Worm (Caenorhabditis elegans): Measurements from ENCODE around the gene tbc-7.

The tbc-7 gene

ce11 chrX:5165037-5165436, 31.0 kb downstream of the tbc-7 start, which contains the start of gene mans-3 (continued):
- no peak for TF ChIP-seq ztf-11 (tag; optimal IDR thresholded peaks at IDR 0.05)

- TF ChIP-seq egl-27 (tag; optimal IDR thresholded peaks at IDR 0.05) = no peak
- no peak for TF ChIP-seq zag-1 (tag; optimal IDR thresholded peaks at IDR 0.05)
- no peak for TF ChIP-seq nhr-67 (tag; optimal IDR thresholded peaks at IDR 0.05)
- no peak for TF ChIP-seq fos-1 (tag; optimal IDR thresholded peaks at IDR 0.05)
- no peak for TF ChIP-seq eor-1 (tag; optimal IDR thresholded peaks at IDR 0.05)
- TF ChIP-seq lsy-12 (tag; optimal IDR thresholded peaks at IDR 0.05) = no peak
- no peak for TF ChIP-seq nhr-43 (tag; optimal IDR thresholded peaks at IDR 0.05; ENCODE audit: poor library complexity, severe bottlenecking)
- TF ChIP-seq nfya-1 (tag; optimal IDR thresholded peaks at IDR 0.05; ENCODE audit: insufficient read depth) = no peak
- no peak for TF ChIP-seq jun-1 (tag; optimal IDR thresholded peaks at IDR 0.05)
- TF ChIP-seq aly-2 (tag; optimal IDR thresholded peaks at IDR 0.05) = no peak
- TF ChIP-seq ceh-16 (tag; optimal IDR thresholded peaks at IDR 0.05) = no peak
- TF ChIP-seq nhr-12 (tag; optimal IDR thresholded peaks at IDR 0.05) = no peak
- TF ChIP-seq ZK546.5 (tag; optimal IDR thresholded peaks at IDR 0.05) = no peak
- TF ChIP-seq nhr-28 (tag; optimal IDR thresholded peaks at IDR 0.05) = no peak
- TF ChIP-seq snpc-4 (tag; optimal IDR thresholded peaks at IDR 0.05) = no peak
Observed at ce11 chrX:5168770-5169169, 34.7 kb downstream of the tbc-7 start.

ce11 chrX:5171085-5171484, 37.0 kb downstream of the tbc-7 start, which contains the start of gene T03G11.10:
T03G11.10 (minus strand) TSS chrX:5171185.
- no peak for TF ChIP-seq nhr-43 (tag; optimal IDR thresholded peaks at IDR 0.05; ENCODE audit: poor library complexity, severe bottlenecking)
- no peak for TF ChIP-seq ceh-16 (tag; optimal IDR thresholded peaks at IDR 0.05)
- no peak for TF ChIP-seq ztf-4 (tag; optimal IDR thresholded peaks at IDR 0.05)
- TF ChIP-seq snpc-4 (tag; optimal IDR thresholded peaks at IDR 0.05) = no peak
- no peak for TF ChIP-seq ceh-28 (tag; optimal IDR thresholded peaks at IDR 0.05)
- TF ChIP-seq hmg-11 (tag; optimal IDR thresholded peaks at IDR 0.05) = no peak
- no peak for TF ChIP-seq R02D3.7 (tag; optimal IDR thresholded peaks at IDR 0.05)
- no peak for TF ChIP-seq ama-1 (optimal IDR thresholded peaks at IDR 0.05)
- TF ChIP-seq fos-1 (tag; optimal IDR thresholded peaks at IDR 0.05) = no peak
- no peak for TF ChIP-seq ceh-82 (tag; optimal IDR thresholded peaks at IDR 0.05)
- TF ChIP-seq daf-12 (tag; optimal IDR thresholded peaks at IDR 0.05) = no peak
- no peak for TF ChIP-seq eor-1 (tag; optimal IDR thresholded peaks at IDR 0.05)
- no peak for TF ChIP-seq nhr-77 (tag; optimal IDR thresholded peaks at IDR 0.05)
- TF ChIP-seq ztf-11 (tag; optimal IDR thresholded peaks at IDR 0.05) = no peak
- no peak for TF ChIP-seq ceh-9 (tag; optimal IDR thresholded peaks at IDR 0.05)
- TF ChIP-seq pqm-1 (tag; optimal IDR thresholded peaks at IDR 0.05) = no peak
- no peak for TF ChIP-seq fkh-2 (tag; optimal IDR thresholded peaks at IDR 0.05)
- TF ChIP-seq nhr-67 (tag; optimal IDR thresholded peaks at IDR 0.05) = no peak
- no peak for TF ChIP-seq jun-1 (tag; optimal IDR thresholded peaks at IDR 0.05)

ce11 chrX:5174256-5174655, 40.2 kb downstream of the tbc-7 start, which contains the start of gene zchc-1A:
zchc-1A (plus strand) TSS chrX:5174369.
- TF ChIP-seq ztf-11 (tag; optimal IDR thresholded peaks at IDR 0.05) (no peak), ceh-82 (tag; optimal IDR thresholded peaks at IDR 0.05) (no peak), hmg-11 (tag; optimal IDR thresholded peaks at IDR 0.05) (no peak), ceh-28 (tag; optimal IDR thresholded peaks at IDR 0.05) (no peak), nhr-25 (tag; optimal IDR thresholded peaks at IDR 0.05) (no peak), fkh-10 (GFP tag; optimal IDR thresholded peaks at IDR 0.05) (no peak), pha-4 (tag; optimal IDR thresholded peaks at IDR 0.05) (no peak), nhr-11 (tag; optimal IDR thresholded peaks at IDR 0.05) (no peak), nhr-77 (tag; optimal IDR thresholded peaks at IDR 0.05) (no peak), nhr-67 (tag; optimal IDR thresholded peaks at IDR 0.05) (no peak), nfya-1 (tag; optimal IDR thresholded peaks at IDR 0.05; ENCODE audit: insufficient read depth) (no peak), nhr-76 (tag; optimal IDR thresholded peaks at IDR 0.05) (no peak), ztf-4 (tag; optimal IDR thresholded peaks at IDR 0.05) (no peak), R02D3.7 (tag; optimal IDR thresholded peaks at IDR 0.05) (no peak), mdl-1 (tag; optimal IDR thresholded peaks at IDR 0.05) (no peak), ama-1 (optimal IDR thresholded peaks at IDR 0.05) (no peak), lin-15B (tag; optimal IDR thresholded peaks at IDR 0.05) (no peak), mml-1 (tag; optimal IDR thresholded peaks at IDR 0.05) (no peak), aly-2 (tag; optimal IDR thresholded peaks at IDR 0.05) (no peak)

ce11 chrX:5179050-5179449, 45.0 kb downstream of the tbc-7 start, which contains the start of gene metl-9:
metl-9 (minus strand) TSS chrX:5179150.
- no peak for TF ChIP-seq eor-1 (tag; optimal IDR thresholded peaks at IDR 0.05)
- TF ChIP-seq nhr-76 (tag; optimal IDR thresholded peaks at IDR 0.05) = no peak
- no peak for TF ChIP-seq fkh-2 (tag; optimal IDR thresholded peaks at IDR 0.05)
- TF ChIP-seq jun-1 (tag; optimal IDR thresholded peaks at IDR 0.05) = no peak
- no peak for TF ChIP-seq elt-1 (tag; optimal IDR thresholded peaks at IDR 0.05)
- no peak for TF ChIP-seq pqm-1 (tag; optimal IDR thresholded peaks at IDR 0.05)
- no peak for TF ChIP-seq zag-1 (tag; optimal IDR thresholded peaks at IDR 0.05)
- TF ChIP-seq hmg-11 (tag; optimal IDR thresholded peaks at IDR 0.05) = no peak
- TF ChIP-seq nhr-28 (tag; optimal IDR thresholded peaks at IDR 0.05) = no peak
- TF ChIP-seq mdl-1 (tag; optimal IDR thresholded peaks at IDR 0.05) = no peak
- no peak for TF ChIP-seq ceh-28 (tag; optimal IDR thresholded peaks at IDR 0.05)
- TF ChIP-seq ceh-16 (tag; optimal IDR thresholded peaks at IDR 0.05) = no peak
- TF ChIP-seq ztf-4 (tag; optimal IDR thresholded peaks at IDR 0.05) = no peak
- no peak for TF ChIP-seq nhr-11 (tag; optimal IDR thresholded peaks at IDR 0.05)
- no peak for TF ChIP-seq nhr-25 (tag; optimal IDR thresholded peaks at IDR 0.05)
- no peak for TF ChIP-seq nhr-237 (tag; optimal IDR thresholded peaks at IDR 0.05)
- no peak for TF ChIP-seq lsy-12 (tag; optimal IDR thresholded peaks at IDR 0.05)
- TF ChIP-seq unc-39 (tag; optimal IDR thresholded peaks at IDR 0.05) = no peak

Data from whole organism, L3 larva.